Worm (Caenorhabditis elegans) whole organism, mixed stage, embryonic: ENCODE measurements around the gene sir-2.3.

Experiments
- bed-3 ChIP-seq: fragments of 200-800 bp; sonication (Bioruptor generic); optimal IDR thresholded peaks from 3 replicates; lab custom pipeline; 2018; ENCODE audit warnings: mild to moderate bottlenecking, missing genetic modification characterization, moderate library complexity, missing compliant biosample characterization
- blmp-1 ChIP-seq: fragments of 150-350 bp; optimal IDR thresholded peaks from 2 replicates; lab custom pipeline; 2014; ENCODE audit warnings: missing biosample characterization, missing genetic modification characterization
- ceh-39 ChIP-seq: fragments of 150-350 bp; optimal IDR thresholded peaks from 2 replicates; lab custom pipeline; 2014; ENCODE audit warnings: missing biosample characterization, missing genetic modification characterization
- ceh-43 ChIP-seq: fragments of 200-800 bp; sonication (Bioruptor generic); optimal IDR thresholded peaks from 2 replicates; lab custom pipeline; 2018; ENCODE audit warnings: mild to moderate bottlenecking, missing genetic modification characterization, moderate library complexity, missing compliant biosample characterization
- ceh-83 ChIP-seq: fragments of 200-800 bp; sonication (Bioruptor generic); optimal IDR thresholded peaks from 2 replicates; lab custom pipeline; 2018; ENCODE audit warnings: mild to moderate bottlenecking, missing genetic modification characterization, missing compliant biosample characterization
- ces-1 ChIP-seq: fragments of 150-350 bp; optimal IDR thresholded peaks from 2 replicates; lab custom pipeline; 2014; ENCODE audit warnings: missing biosample characterization, missing genetic modification reagents, missing genetic modification characterization
- cnd-1 ChIP-seq: fragments of 200-800 bp; sonication (Bioruptor generic); optimal IDR thresholded peaks from 2 replicates; lab custom pipeline; 2018; ENCODE audit warnings: mild to moderate bottlenecking, missing genetic modification characterization, missing compliant biosample characterization
- drap-1 ChIP-seq: fragments of 200-800 bp; sonication (Bioruptor generic); optimal IDR thresholded peaks from 3 replicates; lab custom pipeline; 2018; ENCODE audit warnings: mild to moderate bottlenecking, missing genetic modification characterization, missing compliant biosample characterization
- elt-1 ChIP-seq: sonication (generic microtip); optimal IDR thresholded peaks from 2 replicates; lab custom pipeline; 2017; ENCODE audit warnings: missing genetic modification characterization, mild to moderate bottlenecking, missing compliant biosample characterization, antibody characterized with exemption, moderate library complexity, borderline replicate concordance; ENCODE audit not compliant: insufficient read depth
- elt-3 ChIP-seq: fragments of 150-350 bp; optimal IDR thresholded peaks from 2 replicates; lab custom pipeline; 2014; ENCODE audit warnings: missing biosample characterization, missing genetic modification characterization
- flh-1 ChIP-seq: fragments of 200-800 bp; sonication (Bioruptor generic); optimal IDR thresholded peaks from 2 replicates; lab custom pipeline; 2018; ENCODE audit warnings: mild to moderate bottlenecking, missing genetic modification characterization, moderate library complexity, missing compliant biosample characterization
- ham-2 ChIP-seq: fragments of 200-800 bp; sonication (Bioruptor generic); optimal IDR thresholded peaks from 2 replicates; lab custom pipeline; 2018; ENCODE audit warnings: mild to moderate bottlenecking, missing genetic modification characterization, missing compliant biosample characterization
- hlh-1 ChIP-seq: fragments of 150-350 bp; optimal IDR thresholded peaks from 2 replicates; lab custom pipeline; 2014; ENCODE audit warnings: missing biosample characterization, missing genetic modification reagents, missing genetic modification characterization
- lin-32 ChIP-seq: fragments of 200-800 bp; sonication (Bioruptor generic); optimal IDR thresholded peaks from 2 replicates; lab custom pipeline; 2018; ENCODE audit warnings: mild to moderate bottlenecking, missing genetic modification characterization, missing compliant biosample characterization
- lsy-2 ChIP-seq: fragments of 150-350 bp; optimal IDR thresholded peaks from 2 replicates; lab custom pipeline; 2014; ENCODE audit warnings: missing biosample characterization, missing genetic modification characterization
- mab-5 ChIP-seq: fragments of 150-350 bp; optimal IDR thresholded peaks from 2 replicates; lab custom pipeline; 2014; ENCODE audit warnings: missing biosample characterization, missing genetic modification characterization
- mep-1 ChIP-seq: fragments of 150-350 bp; optimal IDR thresholded peaks from 2 replicates; lab custom pipeline; 2017; ENCODE audit warnings: missing biosample characterization, missing genetic modification reagents, missing genetic modification characterization, inconsistent platforms
- mls-2 ChIP-seq: sonication (generic microtip); optimal IDR thresholded peaks from 2 replicates; lab custom pipeline; 2016; ENCODE audit warnings: mild to moderate bottlenecking, missing genetic modification characterization, moderate library complexity, missing compliant biosample characterization
- nhr-2 ChIP-seq: fragments of 150-350 bp; optimal IDR thresholded peaks from 2 replicates; lab custom pipeline; 2014; ENCODE audit warnings: missing biosample characterization, missing genetic modification characterization
- nhr-237 ChIP-seq: fragments of 150-350 bp; optimal IDR thresholded peaks from 2 replicates; lab custom pipeline; 2014; ENCODE audit warnings: missing biosample characterization, missing genetic modification characterization
- nhr-28 ChIP-seq: fragments of 150-350 bp; optimal IDR thresholded peaks from 2 replicates; lab custom pipeline; 2014; ENCODE audit warnings: missing biosample characterization, missing genetic modification characterization
- nhr-76 ChIP-seq: sonication (generic microtip); optimal IDR thresholded peaks from 2 replicates; lab custom pipeline; 2017; ENCODE audit warnings: missing biosample characterization, missing genetic modification characterization
- sem-2 ChIP-seq: fragments of 200-800 bp; sonication (Bioruptor generic); optimal IDR thresholded peaks from 2 replicates; lab custom pipeline; 2018; ENCODE audit warnings: mild to moderate bottlenecking, missing genetic modification characterization, missing compliant biosample characterization
- snpc-4 ChIP-seq: fragments of 150-350 bp; optimal IDR thresholded peaks from 2 replicates; lab custom pipeline; 2014; ENCODE audit warnings: missing biosample characterization, missing genetic modification characterization
- sptf-1 ChIP-seq: sonication (generic microtip); optimal IDR thresholded peaks from 2 replicates; lab custom pipeline; 2017; ENCODE audit warnings: mild to moderate bottlenecking, missing genetic modification characterization, moderate library complexity, missing compliant biosample characterization
- tbx-8 ChIP-seq: fragments of 200-800 bp; sonication (Bioruptor generic); optimal IDR thresholded peaks from 2 replicates; lab custom pipeline; 2018; ENCODE audit warnings: mild to moderate bottlenecking, missing genetic modification characterization, moderate library complexity, missing compliant biosample characterization
- unc-120 ChIP-seq: sonication (generic microtip); optimal IDR thresholded peaks from 2 replicates; lab custom pipeline; 2017; ENCODE audit warnings: missing genetic modification characterization, missing compliant biosample characterization; ENCODE audit not compliant: poor library complexity, severe bottlenecking
- unc-39 ChIP-seq: fragments of 150-350 bp; optimal IDR thresholded peaks from 2 replicates; lab custom pipeline; 2014; ENCODE audit warnings: missing biosample characterization, missing genetic modification characterization
- unc-62 ChIP-seq: fragments of 150-350 bp; optimal IDR thresholded peaks from 2 replicates; lab custom pipeline; 2014; ENCODE audit warnings: missing biosample characterization, missing genetic modification reagents, missing genetic modification characterization
- zip-8 ChIP-seq: fragments of 150-350 bp; optimal IDR thresholded peaks from 2 replicates; lab custom pipeline; 2014; ENCODE audit warnings: missing biosample characterization, missing genetic modification characterization
- ztf-11 ChIP-seq: fragments of 150-350 bp; optimal IDR thresholded peaks from 2 replicates; lab custom pipeline; 2014; ENCODE audit warnings: missing biosample characterization, missing genetic modification characterization

The sir-2.3 gene

DNA sequence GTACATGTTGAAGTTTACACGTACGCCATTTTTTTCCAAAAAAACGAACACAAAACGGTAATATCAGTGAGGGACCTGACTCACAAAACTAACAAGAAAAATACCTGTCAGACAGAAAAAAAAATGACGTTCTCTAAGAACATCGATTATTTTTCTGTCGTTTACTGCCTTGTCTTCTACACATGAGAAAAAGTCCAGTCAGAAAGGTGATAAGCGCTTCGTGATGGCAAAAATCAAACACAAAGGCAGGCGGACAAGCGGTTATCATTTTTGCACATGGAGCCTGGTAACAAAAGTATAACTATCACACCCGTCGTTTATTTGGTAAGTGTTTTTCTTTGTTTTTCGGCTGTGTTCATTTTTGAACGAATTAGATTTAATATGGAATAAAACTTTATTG lies 2.3 kb downstream of the sir-2.3 start, which contains the start of gene F46G10.4:
F46G10.4 (plus strand) TSS at position 212 of the 400 bp plus-strand sequence.
- TF ChIP-seq mab-5 (no peak), unc-39 (no peak), ces-1 (GFP tag; lab: Kevin White, UChicago) (no peak), bed-3 (GFP tag; lab: Kevin White, UChicago) (no peak), lin-32 (GFP tag; lab: Kevin White, UChicago) (no peak), ham-2 (GFP tag; lab: Kevin White, UChicago) (no peak), ceh-39 (no peak), nhr-76 (tag; lab: Kevin White, UChicago) (no peak), tbx-8 (GFP tag; lab: Kevin White, UChicago) (no peak), zip-8 (tag; lab: Kevin White, UChicago) (no peak)

- TF ChIP-seq ces-1 (GFP tag; lab: Kevin White, UChicago) (no peak), sem-2 (GFP tag; lab: Kevin White, UChicago) (no peak), ceh-83 (GFP tag; lab: Kevin White, UChicago) (no peak), blmp-1 (no peak), snpc-4 (tag; lab: Kevin White, UChicago) (no peak), bed-3 (GFP tag; lab: Kevin White, UChicago) (no peak), nhr-237 (tag; lab: Kevin White, UChicago) (no peak), unc-120 (no peak)
Measured at ce11 chrX:13337000-13337399, 5.5 kb downstream of the sir-2.3 start.

ce11 chrX:13337728-13338127 lies 6.2 kb downstream of the sir-2.3 start, which contains the start of gene ptr-24:
Gene ptr-24 (plus strand): TSS chrX:13338028.
- TF ChIP-seq nhr-2 (tag; lab: Kevin White, UChicago) (no peak), flh-1 (GFP tag; lab: Kevin White, UChicago) (no peak), nhr-237 (tag; lab: Kevin White, UChicago) (no peak), drap-1 (GFP tag; lab: Kevin White, UChicago) (no peak), ceh-83 (GFP tag; lab: Kevin White, UChicago) (no peak), unc-39 (no peak), ham-2 (GFP tag; lab: Kevin White, UChicago) (no peak), ces-1 (GFP tag; lab: Kevin White, UChicago) (no peak), bed-3 (GFP tag; lab: Kevin White, UChicago) (no peak)

- TF ChIP-seq lsy-2 (no peak), nhr-76 (tag; lab: Kevin White, UChicago) (no peak), elt-3 (tag; lab: Kevin White, UChicago) (no peak), unc-62 (GFP tag; lab: Kevin White, UChicago) (no peak), hlh-1 (tag; lab: Kevin White, UChicago) (no peak), mep-1 (tag; lab: Kevin White, UChicago) (no peak), bed-3 (GFP tag; lab: Kevin White, UChicago) (no peak), unc-39 (no peak), mls-2 (tag; lab: Kevin White, UChicago) (no peak), sptf-1 (tag; lab: Kevin White, UChicago) (no peak), ztf-11 (no peak), elt-1 (tag; lab: Kevin White, UChicago) (no peak), drap-1 (GFP tag; lab: Kevin White, UChicago) (no peak), cnd-1 (tag; lab: Kevin White, UChicago) (no peak), lin-32 (GFP tag; lab: Kevin White, UChicago) (no peak), unc-120 (no peak), ceh-83 (GFP tag; lab: Kevin White, UChicago) (no peak), ceh-43 (no peak), ham-2 (GFP tag; lab: Kevin White, UChicago) (no peak)
Measured at ce11 chrX:13339029-13339626, 7.6 kb downstream of the sir-2.3 start.

DNA sequence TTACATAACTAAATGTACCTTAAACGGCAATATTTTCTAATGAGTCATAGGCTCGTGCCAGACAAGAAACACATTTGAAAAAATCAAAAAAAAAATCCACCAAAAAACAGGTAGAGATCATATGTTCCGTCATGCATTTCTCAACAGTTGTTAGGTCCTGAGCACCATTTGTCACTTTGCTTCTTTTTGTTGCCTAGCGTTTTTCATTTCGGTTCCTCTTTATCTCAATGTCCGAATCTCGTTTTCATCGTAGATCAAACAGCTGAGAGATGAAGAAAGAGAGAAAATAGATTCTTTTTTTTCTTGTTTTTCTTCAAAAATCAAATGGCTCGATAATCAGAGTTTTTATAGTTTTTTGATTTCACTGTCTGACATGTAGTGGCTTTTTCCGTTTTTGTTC lies 9.5 kb downstream of the sir-2.3 start:
- TF ChIP-seq unc-62 (GFP tag; lab: Kevin White, UChicago) (peak; percentile 6), hlh-1 (tag; lab: Kevin White, UChicago) (peak; percentile 48), sptf-1 (tag; lab: Kevin White, UChicago) (no peak), nhr-28 (no peak), unc-120 (peak; percentile 32), snpc-4 (tag; lab: Kevin White, UChicago) (no peak), tbx-8 (GFP tag; lab: Kevin White, UChicago) (no peak)
